Fruit fly (Drosophila melanogaster) whole organism, embryonic: ENCODE data around the gene CG14995.

Experiments used
- Adf1 ChIP-seq: fragments of 200-800 bp; sonication (Bioruptor generic); IDR thresholded peaks from 2 replicates; pipeline ENCODE4 v1.3.6; 2022; ENCODE audit warnings: missing biosample characterization, missing genetic modification characterization
- Blimp-1 ChIP-seq: fragments of 200-800 bp; sonication (Bioruptor generic); optimal IDR thresholded peaks from 3 replicates; lab custom pipeline; 2018; ENCODE audit warnings: missing biosample characterization, missing genetic modification characterization, mild to moderate bottlenecking, moderate library complexity, missing genetic modification reagents
- CG11504 ChIP-seq: fragments of 200-800 bp; sonication (Bioruptor generic); optimal IDR thresholded peaks from 3 replicates; lab custom pipeline; 2019; ENCODE audit warnings: missing biosample characterization, mild to moderate bottlenecking, missing genetic modification characterization, moderate library complexity
- CG12769 ChIP-seq: fragments of 200-800 bp; sonication (Bioruptor generic); optimal IDR thresholded peaks from 2 replicates; lab custom pipeline; 2019; ENCODE audit warnings: missing biosample characterization, mild to moderate bottlenecking, missing genetic modification characterization, moderate library complexity
- CG17361 ChIP-seq: fragments of 200-800 bp; sonication (Bioruptor generic); IDR thresholded peaks from 3 replicates; pipeline ENCODE4 v1.3.6; 2022; ENCODE audit warnings: missing biosample characterization, missing genetic modification characterization
- CG17568 ChIP-seq: fragments of 200-800 bp; sonication (Bioruptor generic); optimal IDR thresholded peaks from 2 replicates; lab custom pipeline; 2018; ENCODE audit warnings: missing biosample characterization, mild to moderate bottlenecking, missing genetic modification characterization, moderate library complexity
- CG18599 ChIP-seq: fragments of 200-800 bp; sonication (Bioruptor generic); optimal IDR thresholded peaks from 3 replicates; lab custom pipeline; 2017; ENCODE audit warnings: missing biosample characterization, missing genetic modification characterization, mild to moderate bottlenecking, moderate library complexity, missing genetic modification reagents
- CG2199 ChIP-seq: fragments of 200-800 bp; sonication (Bioruptor generic); IDR thresholded peaks from 3 replicates; pipeline ENCODE4 v1.3.6; 2022; ENCODE audit warnings: missing biosample characterization, missing genetic modification characterization
- CG32772 ChIP-seq: fragments of 200-800 bp; sonication (Bioruptor generic); IDR thresholded peaks from 2 replicates; pipeline ENCODE4 v1.3.6; 2022; ENCODE audit warnings: missing biosample characterization, missing genetic modification characterization
- CG33557 ChIP-seq: fragments of 200-800 bp; sonication (Bioruptor generic); optimal IDR thresholded peaks from 2 replicates; lab custom pipeline; 2019; ENCODE audit warnings: missing biosample characterization, mild to moderate bottlenecking, missing genetic modification characterization, moderate library complexity
- CG34224 ChIP-seq: fragments of 200-800 bp; sonication (Bioruptor generic); IDR thresholded peaks from 3 replicates; pipeline ENCODE4 v1.3.6; 2022; ENCODE audit warnings: missing biosample characterization, missing genetic modification characterization; ENCODE audit not compliant: partially characterized antibody
- CG4360 ChIP-seq: fragments of 200-800 bp; sonication (Bioruptor generic); IDR thresholded peaks from 2 replicates; pipeline ENCODE4 v1.3.6; 2022; ENCODE audit warnings: missing biosample characterization, missing genetic modification characterization
- CG4617 ChIP-seq: fragments of 200-800 bp; sonication (Bioruptor generic); optimal IDR thresholded peaks from 3 replicates; lab custom pipeline; 2016; ENCODE audit warnings: missing biosample characterization, missing genetic modification characterization, borderline replicate concordance
- CG6654 ChIP-seq: fragments of 200-800 bp; sonication (Bioruptor generic); optimal IDR thresholded peaks from 2 replicates; lab custom pipeline; 2017; ENCODE audit warnings: missing biosample characterization, mild to moderate bottlenecking, missing genetic modification characterization
- CG7928 ChIP-seq: fragments of 200-800 bp; sonication (Bioruptor generic); optimal IDR thresholded peaks from 2 replicates; lab custom pipeline; 2017; ENCODE audit warnings: missing biosample characterization, mild to moderate bottlenecking, missing genetic modification characterization
- CG8359 ChIP-seq: fragments of 200-800 bp; sonication (Bioruptor generic); optimal IDR thresholded peaks from 2 replicates; lab custom pipeline; 2017; ENCODE audit warnings: missing biosample characterization, mild to moderate bottlenecking, missing genetic modification characterization, borderline replicate concordance
- CoRest ChIP-seq: fragments of 200-800 bp; sonication (Bioruptor generic); optimal IDR thresholded peaks from 3 replicates; lab custom pipeline; 2018; ENCODE audit warnings: missing biosample characterization, mild to moderate bottlenecking, missing genetic modification characterization, moderate library complexity
- Dll ChIP-seq: fragments of 200-800 bp; sonication (Bioruptor generic); IDR thresholded peaks from 4 replicates; pipeline ENCODE4 v1.3.6; 2022; ENCODE audit warnings: missing biosample characterization, missing genetic modification characterization; ENCODE audit not compliant: partially characterized antibody
- HLHmδ ChIP-seq: fragments of 200-800 bp; sonication (Bioruptor generic); optimal IDR thresholded peaks from 2 replicates; lab custom pipeline; 2018; ENCODE audit warnings: missing biosample characterization, mild to moderate bottlenecking, missing genetic modification characterization, moderate library complexity
- Hmr ChIP-seq: fragments of 200-800 bp; sonication (Bioruptor generic); optimal IDR thresholded peaks from 3 replicates; lab custom pipeline; 2017; ENCODE audit warnings: mild to moderate bottlenecking, missing biosample characterization, missing genetic modification reagents, missing genetic modification characterization
- Poxn ChIP-seq: fragments of 200-800 bp; sonication (Bioruptor generic); IDR thresholded peaks from 2 replicates; pipeline ENCODE4 v1.3.6; 2022; ENCODE audit warnings: missing biosample characterization, missing genetic modification characterization
- Stat92E ChIP-seq, 3 experiments: fragments of >200 bp in 2 of 3; fragments of 200-800 bp in 1 of 3; sonication (Bioruptor generic) in 1 of 3; optimal IDR thresholded peaks; 2 replicates each; lab custom pipeline; 2017 to 2019; ENCODE audit warnings: missing biosample characterization in 3 of 3, missing genetic modification characterization in 3 of 3, mild to moderate bottlenecking in 1 of 3, moderate library complexity in 1 of 3
- Vsx1 ChIP-seq: fragments of 200-800 bp; sonication (Bioruptor generic); optimal IDR thresholded peaks from 2 replicates; lab custom pipeline; 2017; ENCODE audit warnings: missing biosample characterization, mild to moderate bottlenecking, missing genetic modification characterization, missing genetic modification reagents
- ap ChIP-seq: fragments of 200-800 bp; sonication (Bioruptor generic); IDR thresholded peaks from 2 replicates; pipeline ENCODE4 v1.3.6; 2022; ENCODE audit warnings: missing biosample characterization, missing genetic modification characterization
- bab2 ChIP-seq: fragments of 200-800 bp; sonication (Bioruptor generic); optimal IDR thresholded peaks from 2 replicates; lab custom pipeline; 2016; ENCODE audit warnings: missing biosample characterization, missing genetic modification characterization
- bsh ChIP-seq, 2 experiments: fragments of 200-800 bp; sonication (Bioruptor generic); optimal IDR thresholded peaks; 2 replicates each; lab custom pipeline; 2017 to 2018; ENCODE audit warnings: mild to moderate bottlenecking in 2 of 2, missing biosample characterization in 2 of 2, missing genetic modification characterization in 2 of 2, moderate library complexity in 1 of 2
- cg ChIP-seq: fragments of 200-800 bp; sonication (Bioruptor generic); optimal IDR thresholded peaks from 3 replicates; lab custom pipeline; 2019; ENCODE audit warnings: missing biosample characterization, mild to moderate bottlenecking, missing genetic modification characterization, moderate library complexity
- chinmo ChIP-seq: fragments of 200-800 bp; sonication (Bioruptor generic); IDR thresholded peaks from 4 replicates; pipeline ENCODE4 v1.3.6; 2022; ENCODE audit warnings: missing biosample characterization, missing genetic modification characterization; ENCODE audit not compliant: partially characterized antibody
- crol ChIP-seq: fragments of 200-800 bp; sonication (Bioruptor generic); IDR thresholded peaks from 2 replicates; pipeline ENCODE4 v1.3.6; 2022; ENCODE audit warnings: missing biosample characterization, missing genetic modification characterization
- gce ChIP-seq: fragments of 200-800 bp; sonication (Bioruptor generic); IDR thresholded peaks from 3 replicates; pipeline ENCODE4 v1.3.6; 2022; ENCODE audit warnings: missing biosample characterization, missing genetic modification characterization
- gem ChIP-seq: fragments of 200-800 bp; sonication (Bioruptor generic); optimal IDR thresholded peaks from 2 replicates; lab custom pipeline; 2019; ENCODE audit warnings: missing biosample characterization, mild to moderate bottlenecking, missing genetic modification characterization, moderate library complexity
- grn ChIP-seq: fragments of 200-800 bp; sonication (Bioruptor generic); optimal IDR thresholded peaks from 3 replicates; lab custom pipeline; 2017; ENCODE audit warnings: missing biosample characterization, missing genetic modification characterization
- her ChIP-seq: fragments of 200-800 bp; sonication (Bioruptor generic); optimal IDR thresholded peaks from 2 replicates; lab custom pipeline; 2016; ENCODE audit warnings: missing biosample characterization, missing genetic modification characterization
- hth ChIP-seq: fragments of >200 bp; optimal IDR thresholded peaks from 2 replicates; lab custom pipeline; 2017; ENCODE audit warnings: inconsistent platforms
- ken ChIP-seq: fragments of 200-800 bp; sonication (Bioruptor generic); IDR thresholded peaks from 3 replicates; pipeline ENCODE4 v1.3.6; 2022; ENCODE audit warnings: missing biosample characterization, missing genetic modification characterization
- klu ChIP-seq: fragments of 200-800 bp; sonication (Bioruptor generic); IDR thresholded peaks from 2 replicates; pipeline ENCODE4 v1.3.6; 2022; ENCODE audit warnings: missing biosample characterization, missing genetic modification characterization
- kni ChIP-seq: fragments of 200-800 bp; sonication (Bioruptor generic); optimal IDR thresholded peaks from 3 replicates; lab custom pipeline; 2017; ENCODE audit warnings: mild to moderate bottlenecking, missing biosample characterization, missing genetic modification reagents, missing genetic modification characterization
- mld ChIP-seq: fragments of 200-800 bp; sonication (Bioruptor generic); IDR thresholded peaks from 3 replicates; pipeline ENCODE4 v1.3.6; 2022; ENCODE audit warnings: missing biosample characterization, missing genetic modification characterization; ENCODE audit not compliant: partially characterized antibody
- peb ChIP-seq: fragments of 200-800 bp; sonication (Bioruptor generic); IDR thresholded peaks from 2 replicates; pipeline ENCODE4 v1.3.6; 2022; ENCODE audit warnings: missing biosample characterization, missing genetic modification characterization
- pros ChIP-seq: fragments of 200-800 bp; sonication (Bioruptor generic); optimal IDR thresholded peaks from 3 replicates; lab custom pipeline; 2019; ENCODE audit warnings: missing biosample characterization, mild to moderate bottlenecking, missing genetic modification characterization, moderate library complexity
- psq ChIP-seq: fragments of 200-800 bp; sonication (Bioruptor generic); optimal IDR thresholded peaks from 2 replicates; lab custom pipeline; 2017; ENCODE audit warnings: missing biosample characterization, missing genetic modification characterization
- pzg ChIP-seq: fragments of 200-800 bp; sonication (Bioruptor generic); optimal IDR thresholded peaks from 3 replicates; lab custom pipeline; 2018; ENCODE audit warnings: missing biosample characterization, mild to moderate bottlenecking, missing genetic modification characterization, moderate library complexity
- sisA ChIP-seq: fragments of 200-800 bp; sonication (Bioruptor generic); IDR thresholded peaks from 2 replicates; pipeline ENCODE4 v1.3.6; 2022; ENCODE audit warnings: missing biosample characterization, missing genetic modification characterization
- stwl ChIP-seq: fragments of 200-800 bp; sonication (Bioruptor generic); optimal IDR thresholded peaks from 3 replicates; lab custom pipeline; 2018; ENCODE audit warnings: missing biosample characterization, mild to moderate bottlenecking, missing genetic modification characterization, moderate library complexity
- tll ChIP-seq, 2 experiments: fragments of 200-800 bp in 1 of 2; fragments of >200 bp in 1 of 2; sonication (Bioruptor generic) in 1 of 2; optimal IDR thresholded peaks; 2 replicates each; lab custom pipeline; 2017 to 2019; ENCODE audit warnings: missing biosample characterization in 2 of 2, missing genetic modification characterization in 2 of 2, mild to moderate bottlenecking in 1 of 2, moderate library complexity in 1 of 2
- vvl ChIP-seq: fragments of 200-800 bp; sonication (Bioruptor generic); IDR thresholded peaks from 2 replicates; pipeline ENCODE4 v1.3.6; 2022; ENCODE audit warnings: missing biosample characterization, missing genetic modification characterization
- wdn ChIP-seq: fragments of 200-800 bp; sonication (Bioruptor generic); IDR thresholded peaks from 2 replicates; pipeline ENCODE4 v1.3.6; 2022; ENCODE audit warnings: missing biosample characterization, missing genetic modification characterization

Gene CG14995

dm6 chr3L:4119636-4120357 lies 16.7 kb upstream of the CG14995 start (continued):
- TF ChIP-seq Dll (no peak), CG6654 (no peak), CG34224 (no peak), stwl (peak; percentile 39), CG33557 (GFP tag; lab: Kevin White, UChicago) (no peak), grn (GFP tag; lab: Kevin White, UChicago) (peak; percentile 88), cg (GFP tag; lab: Kevin White, UChicago) (peak; percentile 38), CG18599 (GFP tag; lab: Kevin White, UChicago) (peak; percentile 12), bab2 (peak; percentile 11), tll (GFP tag; optimal IDR thresholded peaks at IDR 0.05; lab: Kevin White, UChicago) (no peak), CG17568 (no peak), CG2199 (GFP tag; lab: Robert Waterston, UW) (0 out of 3 replicates have a peak, but pooled peaks have one; percentile 49), vvl (peak; percentile 39), CG12769 (tag; lab: Kevin White, UChicago) (peak; percentile 63), Adf1 (GFP tag; lab: Robert Waterston, UW) (no peak), hth (lab: Kevin White, UChicago) (no peak), gem (tag; lab: Kevin White, UChicago) (peak; percentile 17), CG7928 (GFP tag; lab: Kevin White, UChicago) (no peak), CG4617 (GFP tag; lab: Kevin White, UChicago) (no peak), kni (GFP tag; lab: Kevin White, UChicago) (peak; percentile 95), Vsx1 (GFP tag; lab: Kevin White, UChicago) (peak; percentile 67), HLHmδ (GFP tag; lab: Kevin White, UChicago) (peak; percentile 81), bsh (GFP tag; optimal IDR thresholded peaks at IDR 0.05; lab: Kevin White, UChicago) (peak in 1 of 2 experiments; percentile 3), Hmr (GFP tag; lab: Kevin White, UChicago) (peak; percentile 3), crol (GFP tag; lab: Robert Waterston, UW) (0 out of 2 replicates have a peak, but pooled peaks have one; percentile 12), ken (no peak)

- no peak for TF ChIP-seq klu (GFP tag; lab: Robert Waterston, UW)
- TF ChIP-seq Poxn (GFP tag; lab: Robert Waterston, UW) = no peak
- 0 out of 2 replicates have a peak, but pooled peaks have one; percentile 11 for TF ChIP-seq CG32772 (GFP tag; lab: Robert Waterston, UW)
- no peak for TF ChIP-seq her (GFP tag; lab: Kevin White, UChicago)
- TF ChIP-seq peb (GFP tag; lab: Robert Waterston, UW) = no peak
- TF ChIP-seq Stat92E (GFP tag; optimal IDR thresholded peaks at IDR 0.05; lab: Kevin White, UChicago) = peak in 1 of 3 experiments; percentile 3
- peak; percentile 47 for TF ChIP-seq Blimp-1
- TF ChIP-seq wdn = no peak
Observed at dm6 chr3L:4118339-4118738, 15.3 kb upstream of the CG14995 start.

DNA sequence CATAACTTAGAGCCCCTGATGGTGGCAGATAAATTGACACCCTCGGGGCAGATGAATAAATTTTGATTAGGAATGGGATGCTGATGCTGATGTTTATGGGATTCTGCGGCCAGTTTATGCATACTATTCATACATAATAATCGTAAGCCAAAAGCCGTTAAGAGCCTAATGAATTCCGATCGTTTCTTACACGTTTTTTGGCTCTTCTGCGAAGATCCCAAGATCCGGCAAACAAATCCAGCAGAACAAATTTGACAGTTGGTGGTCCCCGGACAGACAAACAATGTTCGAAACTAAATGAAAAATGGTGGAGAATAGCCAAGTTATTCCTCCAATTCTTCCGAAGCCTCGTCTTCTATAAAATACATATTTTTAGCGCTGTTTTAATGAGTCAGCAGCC lies 14.4 kb upstream of the CG14995 start:
- TF ChIP-seq CG11504 (no peak), CG4360 (GFP tag; lab: Robert Waterston, UW) (no peak), CoRest (tag; lab: Kevin White, UChicago) (no peak), mld (no peak), sisA (GFP tag; lab: Robert Waterston, UW) (no peak), gce (no peak), pzg (GFP tag; lab: Kevin White, UChicago) (no peak), pros (GFP tag; lab: Kevin White, UChicago) (no peak), chinmo (GFP tag; lab: Robert Waterston, UW) (0 out of 4 replicates have a peak, but pooled peaks have one; percentile 59), ap (GFP tag; lab: Robert Waterston, UW) (no peak), CG17361 (GFP tag; lab: Robert Waterston, UW) (no peak), CG33557 (GFP tag; lab: Kevin White, UChicago) (no peak), psq (GFP tag; lab: Kevin White, UChicago) (no peak), CG8359 (GFP tag; lab: Kevin White, UChicago) (no peak)
